Worm (Caenorhabditis elegans): Measurements from ENCODE around the gene dld-1.

The dld-1 gene

DNA sequence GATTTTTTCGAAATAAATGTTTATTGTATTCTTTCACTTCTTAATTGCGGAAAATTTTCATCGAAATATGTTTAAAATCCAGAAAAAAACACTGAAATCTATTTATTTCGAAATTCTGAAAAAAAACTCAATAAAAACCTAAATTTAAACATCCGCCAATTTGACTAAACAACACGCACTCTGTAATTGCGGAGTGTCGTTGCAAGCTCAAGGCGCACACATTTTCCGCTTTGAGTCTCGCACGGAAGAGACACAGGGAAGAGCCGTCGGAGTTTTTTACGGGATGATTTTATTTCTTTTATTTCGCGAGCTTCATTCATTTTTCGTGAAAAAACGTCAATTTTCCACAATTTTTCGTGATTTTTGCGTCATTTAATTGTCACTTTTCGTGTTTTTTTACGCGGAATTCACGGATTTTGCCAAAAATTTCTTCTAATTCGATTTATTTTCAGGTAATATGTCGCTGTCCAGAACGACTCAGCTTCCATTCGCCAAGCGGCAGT lies at the start of gene dld-1:
TSS of gene dld-1 (plus strand) at position 453 of the 503 bp plus-strand sequence.
- TF ChIP-seq Y116A8C.19 (tag; optimal IDR thresholded peaks at IDR 0.05; ENCODE audit: borderline replicate concordance): no peak
- peak; percentile 93 for TF ChIP-seq irx-1 (tag; optimal IDR thresholded peaks at IDR 0.05)
- TF ChIP-seq pqm-1 (tag; optimal IDR thresholded peaks at IDR 0.05): peak; percentile 56
- TF ChIP-seq xbp-1 (tag; optimal IDR thresholded peaks at IDR 0.05): peak; percentile 97
- TF ChIP-seq tbx-2 (tag; optimal IDR thresholded peaks at IDR 0.05): peak; percentile 97
- TF ChIP-seq egl-27 (tag; optimal IDR thresholded peaks at IDR 0.05): peak; percentile 67 to 87
- TF ChIP-seq mef-2 (tag; optimal IDR thresholded peaks at IDR 0.05): peak; percentile 87
- peak; percentile 97 for TF ChIP-seq fkh-8 (tag; optimal IDR thresholded peaks at IDR 0.05)
- peak; percentile 58 for TF ChIP-seq C34B4.2 (tag; optimal IDR thresholded peaks at IDR 0.05)
- TF ChIP-seq rnt-1 (tag; optimal IDR thresholded peaks at IDR 0.05): peak; percentile 96
- peak; percentile 86 for TF ChIP-seq unc-30 (tag; optimal IDR thresholded peaks at IDR 0.05)
- TF ChIP-seq egl-13 (tag; optimal IDR thresholded peaks at IDR 0.05): peak; percentile 86
- peak; percentile 90 for TF ChIP-seq hpl-2 (GFP tag; optimal IDR thresholded peaks at IDR 0.05)
- TF ChIP-seq hlh-4 (tag; optimal IDR thresholded peaks at IDR 0.05): no peak
- TF ChIP-seq alr-1 (tag; optimal IDR thresholded peaks at IDR 0.05; ENCODE audit: borderline replicate concordance): no peak
- TF ChIP-seq unc-130 (tag; optimal IDR thresholded peaks at IDR 0.05): peak; percentile 97
- no peak for TF ChIP-seq pag-3 (tag; optimal IDR thresholded peaks at IDR 0.05; ENCODE audit: borderline replicate concordance, insufficient read depth)
- peak; percentile 98 for TF ChIP-seq nhr-20 (tag; optimal IDR thresholded peaks at IDR 0.05)
- TF ChIP-seq unc-62 (GFP tag; optimal IDR thresholded peaks at IDR 0.05): no peak
- TF ChIP-seq lin-39 (tag; optimal IDR thresholded peaks at IDR 0.05): peak; percentile 98
- peak; percentile 98 for TF ChIP-seq nhr-47 (tag; optimal IDR thresholded peaks at IDR 0.05)
- no peak for TF ChIP-seq tlp-1 (tag; optimal IDR thresholded peaks at IDR 0.05)
- TF ChIP-seq fos-1 (tag; optimal IDR thresholded peaks at IDR 0.05): peak; percentile 96
- peak in 1 of 2 experiments; percentile 94 for TF ChIP-seq mdl-1 (tag; optimal IDR thresholded peaks at IDR 0.05)
- peak; percentile 97 for TF ChIP-seq mep-1 (tag; optimal IDR thresholded peaks at IDR 0.05)
- TF ChIP-seq vab-15 (tag; optimal IDR thresholded peaks at IDR 0.05): peak; percentile 92
- TF ChIP-seq lsy-2 (tag; optimal IDR thresholded peaks at IDR 0.05): peak; percentile 98
- peak in 4 of 6 experiments; percentile 47 to 99 (median 92) for TF ChIP-seq elt-3 (tag; optimal IDR thresholded peaks at IDR 0.05)
- peak; percentile 95 for TF ChIP-seq fkh-10 (GFP tag; optimal IDR thresholded peaks at IDR 0.05)
- TF ChIP-seq zag-1 (tag; optimal IDR thresholded peaks at IDR 0.05): peak; percentile 98
- TF ChIP-seq nhr-71 (tag; optimal IDR thresholded peaks at IDR 0.05): peak; percentile 99
- peak; percentile 89 for TF ChIP-seq lir-3 (tag; optimal IDR thresholded peaks at IDR 0.05; ENCODE audit: poor library complexity)
- peak; percentile 97 for TF ChIP-seq lin-14 (GFP tag; optimal IDR thresholded peaks at IDR 0.05)
- TF ChIP-seq dsc-1 (tag; optimal IDR thresholded peaks at IDR 0.05): peak; percentile 97
- peak; percentile 100 for TF ChIP-seq efl-1 (optimal IDR thresholded peaks at IDR 0.05)
- TF ChIP-seq efl-1 (GFP tag; optimal IDR thresholded peaks at IDR 0.05 in 1 of 2): peak; percentile 100
- TF ChIP-seq skn-1 (tag; optimal IDR thresholded peaks at IDR 0.05): peak; percentile 98
- TF ChIP-seq ceh-63 (GFP tag; optimal IDR thresholded peaks at IDR 0.05): no peak
- no peak for TF ChIP-seq unc-98 (GFP tag; IDR thresholded peaks at IDR 0.05)
- TF ChIP-seq nhr-19 (GFP tag; conservative IDR thresholded peaks at IDR 0.05): peak; percentile 96
- no peak; the same call in none of the 2 replicates for TF ChIP-seq mab-9 (GFP tag; IDR thresholded peaks at IDR 0.05)
- TF ChIP-seq efl-3 (GFP tag; optimal IDR thresholded peaks at IDR 0.05): no peak
- peak; percentile 98 for TF ChIP-seq lin-15B (tag; optimal IDR thresholded peaks at IDR 0.05)
- peak; percentile 99 for TF ChIP-seq lin-13 (GFP tag; optimal IDR thresholded peaks at IDR 0.05)
- TF ChIP-seq ceh-88 (GFP tag; IDR thresholded peaks at IDR 0.05): peak; percentile 90
- TF ChIP-seq aly-2 (tag; optimal IDR thresholded peaks at IDR 0.05): peak; percentile 97
- peak; percentile 45 for TF ChIP-seq nhr-28 (tag; optimal IDR thresholded peaks at IDR 0.05)
- peak; percentile 100 for TF ChIP-seq lin-35 (GFP tag; optimal IDR thresholded peaks at IDR 0.05)
- TF ChIP-seq blmp-1 (tag; optimal IDR thresholded peaks at IDR 0.05): peak; percentile 87
- peak; percentile 99 for TF ChIP-seq snu-23 (GFP tag; optimal IDR thresholded peaks at IDR 0.05)
- TF ChIP-seq nhr-77 (tag; optimal IDR thresholded peaks at IDR 0.05): peak; percentile 96
- TF ChIP-seq ets-5 (GFP tag; IDR thresholded peaks at IDR 0.05): no peak

All from whole organism, L1 larva.